Fruit fly (Drosophila melanogaster) whole organism, adult: Measurements from ENCODE around the gene CG1640.
A peak's percentile ranks its signal among the peaks of the same experiment; 100 is the strongest.

ENCODE experiments used
- CG33017 ChIP-seq: fragments of 200-800 bp; sonication (Bioruptor generic); optimal IDR thresholded peaks from 2 replicates; lab custom pipeline; 2018; ENCODE audit warnings: missing biosample characterization, mild to moderate bottlenecking, missing genetic modification characterization, moderate library complexity
- cnc ChIP-seq, 2 experiments: fragments of >200 bp; optimal IDR thresholded peaks; 2 replicates each; lab custom pipeline; 2017

dm6 chrX:13334434-13335146 lies 35.8 kb upstream of the CG1640 start:
- peak; percentile 13 for TF ChIP-seq CG33017
- no peak for TF ChIP-seq cnc (optimal IDR thresholded peaks at IDR 0.05; lab: Kevin White, UChicago)
